Worm (Caenorhabditis elegans) whole organism, late embryonic: ENCODE data around the gene T13H5.8.
A peak's percentile ranks its signal among the peaks of the same experiment; 100 is the strongest.

Experiments used
- C08G9.2 ChIP-seq: sonication (generic microtip); optimal IDR thresholded peaks from 2 replicates; lab custom pipeline; 2016; ENCODE audit warnings: mild to moderate bottlenecking, missing genetic modification characterization, moderate library complexity, missing compliant biosample characterization
- K09A11.1 ChIP-seq: sonication (generic microtip); optimal IDR thresholded peaks from 2 replicates; lab custom pipeline; 2017; ENCODE audit warnings: antibody characterized with exemption, mild to moderate bottlenecking, missing genetic modification characterization, missing compliant biosample characterization; ENCODE audit not compliant: insufficient read depth
- Y22D7AL.16 ChIP-seq: sonication (generic microtip); optimal IDR thresholded peaks from 2 replicates; lab custom pipeline; 2016; ENCODE audit warnings: missing genetic modification characterization, missing compliant biosample characterization
- ahr-1 ChIP-seq: sonication (generic microtip); optimal IDR thresholded peaks from 2 replicates; lab custom pipeline; 2016; ENCODE audit warnings: missing genetic modification characterization, missing compliant biosample characterization
- ama-1 ChIP-seq: fragments of 150-350 bp; optimal IDR thresholded peaks from 2 replicates; lab custom pipeline; 2014
- ceh-14 ChIP-seq: sonication (generic microtip); optimal IDR thresholded peaks from 2 replicates; lab custom pipeline; 2016; ENCODE audit warnings: missing genotype, missing genetic modification characterization, missing compliant biosample characterization
- ceh-18 ChIP-seq: sonication (generic microtip); optimal IDR thresholded peaks from 2 replicates; lab custom pipeline; 2016; ENCODE audit warnings: missing genetic modification characterization, missing compliant biosample characterization
- ceh-19 ChIP-seq: fragments of 200-800 bp; sonication (Bioruptor generic); optimal IDR thresholded peaks from 2 replicates; lab custom pipeline; 2018; ENCODE audit warnings: mild to moderate bottlenecking, missing genetic modification characterization, missing compliant biosample characterization
- ceh-30 ChIP-seq: fragments of 150-350 bp; optimal IDR thresholded peaks from 2 replicates; lab custom pipeline; 2014; ENCODE audit warnings: missing biosample characterization, missing genetic modification characterization
- ceh-31 ChIP-seq: sonication (generic microtip); optimal IDR thresholded peaks from 2 replicates; lab custom pipeline; 2016; ENCODE audit warnings: missing genetic modification characterization, missing compliant biosample characterization
- ceh-45 ChIP-seq: fragments of 200-800 bp; sonication (Bioruptor generic); IDR thresholded peaks from 2 replicates; pipeline ENCODE4 v1.3.6; 2022; ENCODE audit warnings: missing genetic modification reagents, missing genetic modification characterization, missing compliant biosample characterization
- dmd-4 ChIP-seq: sonication (generic microtip); optimal IDR thresholded peaks from 2 replicates; lab custom pipeline; 2016; ENCODE audit warnings: borderline replicate concordance, missing genetic modification characterization, missing compliant biosample characterization
- dve-1 ChIP-seq: sonication (generic microtip); optimal IDR thresholded peaks from 2 replicates; lab custom pipeline; 2017; ENCODE audit warnings: antibody characterized with exemption, mild to moderate bottlenecking, missing genetic modification characterization, missing compliant biosample characterization
- elt-4 ChIP-seq: sonication (generic microtip); optimal IDR thresholded peaks from 2 replicates; lab custom pipeline; 2016; ENCODE audit warnings: missing genetic modification characterization, missing compliant biosample characterization
- fax-1 ChIP-seq: sonication (generic microtip); optimal IDR thresholded peaks from 2 replicates; lab custom pipeline; 2016; ENCODE audit warnings: missing genotype, missing genetic modification characterization, missing compliant biosample characterization
- gmeb-2 ChIP-seq: sonication (generic microtip); optimal IDR thresholded peaks from 2 replicates; lab custom pipeline; 2016; ENCODE audit warnings: missing genetic modification characterization, inconsistent platforms, missing compliant biosample characterization
- hlh-13 ChIP-seq: fragments of 200-800 bp; sonication (Bioruptor generic); optimal IDR thresholded peaks from 2 replicates; lab custom pipeline; 2018; ENCODE audit warnings: mild to moderate bottlenecking, missing genetic modification characterization, missing compliant biosample characterization
- hlh-15 ChIP-seq: sonication (generic microtip); optimal IDR thresholded peaks from 2 replicates; lab custom pipeline; 2016; ENCODE audit warnings: missing genetic modification characterization, missing compliant biosample characterization
- hlh-30 ChIP-seq: sonication (generic microtip); optimal IDR thresholded peaks from 2 replicates; lab custom pipeline; 2017; ENCODE audit warnings: antibody characterized with exemption, missing genetic modification characterization, missing compliant biosample characterization; ENCODE audit not compliant: insufficient read depth
- hlh-8 ChIP-seq: sonication (generic microtip); optimal IDR thresholded peaks from 2 replicates; lab custom pipeline; 2016; ENCODE audit warnings: missing genotype, missing genetic modification characterization, missing compliant biosample characterization
- lim-6 ChIP-seq: sonication (generic microtip); optimal IDR thresholded peaks from 2 replicates; lab custom pipeline; 2016; ENCODE audit warnings: missing genetic modification characterization, missing compliant biosample characterization
- mec-3 ChIP-seq: sonication (generic microtip); optimal IDR thresholded peaks from 2 replicates; lab custom pipeline; 2016; ENCODE audit warnings: borderline replicate concordance, missing genetic modification characterization, missing compliant biosample characterization
- odd-2 ChIP-seq: sonication (generic microtip); optimal IDR thresholded peaks from 2 replicates; lab custom pipeline; 2017; ENCODE audit warnings: antibody characterized with exemption, mild to moderate bottlenecking, missing genetic modification characterization, missing compliant biosample characterization
- pag-3 ChIP-seq: sonication (generic microtip); optimal IDR thresholded peaks from 2 replicates; lab custom pipeline; 2016; ENCODE audit warnings: missing compliant biosample characterization, missing genetic modification characterization, borderline replicate concordance
- pat-9 ChIP-seq: fragments of 200-800 bp; sonication (Bioruptor generic); optimal IDR thresholded peaks from 2 replicates; lab custom pipeline; 2018; ENCODE audit warnings: mild to moderate bottlenecking, missing genetic modification characterization, moderate library complexity, missing compliant biosample characterization
- pax-1 ChIP-seq: fragments of 150-350 bp; optimal IDR thresholded peaks from 2 replicates; lab custom pipeline; 2014; ENCODE audit warnings: missing biosample characterization, missing genetic modification characterization
- pha-4 ChIP-seq: fragments of 150-350 bp; optimal IDR thresholded peaks from 2 replicates; lab custom pipeline; 2018; ENCODE audit warnings: missing biosample characterization, missing genetic modification reagents, missing genetic modification characterization
- pqm-1 ChIP-seq: sonication (generic microtip); optimal IDR thresholded peaks from 2 replicates; lab custom pipeline; 2016; ENCODE audit warnings: missing genetic modification characterization, missing compliant biosample characterization
- ref-2 ChIP-seq: sonication (generic microtip); optimal IDR thresholded peaks from 2 replicates; lab custom pipeline; 2016; ENCODE audit warnings: missing genetic modification characterization, missing compliant biosample characterization
- rnt-1 ChIP-seq: sonication (generic microtip); optimal IDR thresholded peaks from 2 replicates; lab custom pipeline; 2016; ENCODE audit warnings: missing genetic modification characterization, missing compliant biosample characterization
- sdc-2 ChIP-seq: sonication (generic microtip); optimal IDR thresholded peaks from 2 replicates; lab custom pipeline; 2016; ENCODE audit warnings: missing genotype, missing genetic modification characterization, missing compliant biosample characterization
- sox-2 ChIP-seq: fragments of 200-800 bp; sonication (Bioruptor generic); IDR thresholded peaks from 2 replicates; pipeline ENCODE4 v1.3.6; 2022; ENCODE audit warnings: missing genetic modification reagents, missing genetic modification characterization, missing compliant biosample characterization
- syd-9 ChIP-seq: sonication (generic microtip); optimal IDR thresholded peaks from 2 replicates; lab custom pipeline; 2016; ENCODE audit warnings: mild to moderate bottlenecking, missing genetic modification characterization, moderate library complexity, missing compliant biosample characterization
- tbx-2 ChIP-seq: sonication (generic microtip); optimal IDR thresholded peaks from 2 replicates; lab custom pipeline; 2016; ENCODE audit warnings: missing genetic modification characterization, missing compliant biosample characterization
- tbx-7 ChIP-seq: sonication (generic microtip); optimal IDR thresholded peaks from 2 replicates; lab custom pipeline; 2016; ENCODE audit warnings: missing genotype, missing genetic modification characterization, missing compliant biosample characterization
- unc-3 ChIP-seq, 2 experiments: fragments of 200-800 bp in 1 of 2; sonication (Bioruptor generic) in 1 of 2; sonication (generic microtip) in 1 of 2; conservative IDR thresholded peaks in 1 of 2; optimal IDR thresholded peaks in 1 of 2; 2 replicates each; pipeline versions ENCODE4 v1.3.6 to Lab custom; 2016 to 2022; ENCODE audit warnings: missing compliant biosample characterization in 2 of 2, missing genetic modification characterization in 2 of 2, missing genetic modification reagents in 1 of 2
- unc-42 ChIP-seq: sonication (generic microtip); optimal IDR thresholded peaks from 2 replicates; lab custom pipeline; 2016; ENCODE audit warnings: missing genotype, missing genetic modification characterization, missing compliant biosample characterization
- unc-55 ChIP-seq: sonication (generic microtip); optimal IDR thresholded peaks from 2 replicates; lab custom pipeline; 2017; ENCODE audit warnings: missing biosample characterization, missing genetic modification reagents, missing genetic modification characterization
- unc-86 ChIP-seq: sonication (generic microtip); optimal IDR thresholded peaks from 2 replicates; lab custom pipeline; 2016; ENCODE audit warnings: missing genetic modification characterization, missing compliant biosample characterization

Gene T13H5.8

DNA sequence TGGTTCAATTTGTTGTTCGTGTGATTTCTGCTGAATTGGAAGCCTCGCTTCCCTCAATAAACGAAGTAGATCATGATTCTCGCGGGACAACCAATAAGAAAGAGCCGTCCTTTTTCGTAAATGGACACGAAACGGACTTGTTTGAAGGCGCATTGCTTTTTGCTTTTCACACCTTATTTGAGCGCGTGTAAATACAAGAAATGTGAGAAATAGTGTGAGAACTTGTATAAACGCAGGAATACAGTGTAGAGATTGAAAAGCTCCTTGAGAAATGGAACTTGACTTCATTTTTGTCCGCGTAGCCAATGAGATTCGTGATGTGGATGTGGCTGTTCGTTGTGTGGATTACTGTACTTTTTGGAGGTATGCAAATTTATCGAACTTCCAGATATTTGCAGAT, 2.3 kb downstream of the T13H5.8 start, which contains the start of gene cht-2:
cht-2 (plus strand) TSS at position 301 of the 400 bp plus-strand sequence.
- TF ChIP-seq ceh-14 (tag; lab: Kevin White, UChicago): no peak
- TF ChIP-seq Y22D7AL.16 (tag; lab: Kevin White, UChicago): no peak
- TF ChIP-seq unc-3 (GFP tag; conservative IDR thresholded peaks at IDR 0.05; lab: Robert Waterston, UW): no peak
- no peak for TF ChIP-seq unc-3 (tag; optimal IDR thresholded peaks at IDR 0.05; lab: Kevin White, UChicago)
- TF ChIP-seq pha-4 (tag; lab: Kevin White, UChicago): no peak
- TF ChIP-seq unc-42 (tag; lab: Kevin White, UChicago): no peak
- TF ChIP-seq ceh-19 (GFP tag; lab: Kevin White, UChicago): no peak
- no peak for TF ChIP-seq hlh-13
- TF ChIP-seq unc-86 (tag; lab: Kevin White, UChicago): no peak
- no peak for TF ChIP-seq hlh-8 (tag; lab: Kevin White, UChicago)
- no peak for TF ChIP-seq elt-4
- TF ChIP-seq fax-1: no peak
- TF ChIP-seq tbx-2 (tag; lab: Kevin White, UChicago): no peak
- no peak for TF ChIP-seq sox-2 (GFP tag; lab: Robert Waterston, UW)
- no peak for TF ChIP-seq unc-55
- no peak for TF ChIP-seq C08G9.2 (tag; lab: Kevin White, UChicago)
- TF ChIP-seq lim-6 (tag; lab: Kevin White, UChicago): no peak

DNA sequence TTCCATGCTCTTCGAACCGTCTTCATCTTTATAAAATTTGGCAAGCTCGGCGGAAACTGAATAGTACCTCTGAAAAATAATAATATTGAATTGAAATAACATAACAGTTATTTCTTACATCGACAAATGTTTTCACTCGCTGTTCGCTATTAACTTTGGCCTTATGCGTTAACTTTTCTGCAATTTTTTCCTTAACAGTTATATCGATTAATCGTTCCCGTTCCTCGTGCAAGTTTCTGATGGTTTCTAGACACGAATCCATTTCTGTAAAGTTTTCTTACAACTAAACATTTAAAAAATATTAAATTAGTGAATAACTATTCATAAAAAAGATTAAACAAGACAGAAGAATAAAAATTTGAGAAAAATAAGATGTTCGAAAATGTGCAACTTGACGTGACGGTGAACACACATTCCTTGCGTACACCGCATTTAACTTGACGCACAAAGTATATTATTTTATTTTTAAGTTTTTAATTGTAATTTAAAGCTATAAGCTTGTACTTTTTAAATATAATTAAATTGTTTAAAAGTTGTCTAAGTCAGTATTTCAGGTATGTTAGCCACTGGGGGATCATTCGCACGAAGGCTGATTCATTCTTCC, 6.9 kb downstream of the T13H5.8 start, which contains the start of the genes prp-9 and mrps-18B:
prp-9 (minus strand) TSS at position 264 of the 604 bp plus-strand sequence.
mrps-18B (plus strand) TSS at position 549 of the 604 bp plus-strand sequence.
- TF ChIP-seq hlh-15 (tag; lab: Kevin White, UChicago) (no peak), pag-3 (tag; lab: Kevin White, UChicago) (no peak), gmeb-2 (no peak), K09A11.1 (tag; lab: Kevin White, UChicago) (no peak), hlh-30 (tag; lab: Kevin White, UChicago) (no peak), mec-3 (tag; lab: Kevin White, UChicago) (no peak), ceh-45 (GFP tag; lab: Robert Waterston, UW) (no peak), fax-1 (no peak), pqm-1 (tag; lab: Kevin White, UChicago) (no peak), unc-55 (no peak), Y22D7AL.16 (tag; lab: Kevin White, UChicago) (no peak), ceh-30 (tag; lab: Kevin White, UChicago) (no peak), odd-2 (tag; lab: Kevin White, UChicago) (no peak), pat-9 (tag; lab: Kevin White, UChicago) (no peak), dve-1 (tag; lab: Kevin White, UChicago) (no peak)

DNA sequence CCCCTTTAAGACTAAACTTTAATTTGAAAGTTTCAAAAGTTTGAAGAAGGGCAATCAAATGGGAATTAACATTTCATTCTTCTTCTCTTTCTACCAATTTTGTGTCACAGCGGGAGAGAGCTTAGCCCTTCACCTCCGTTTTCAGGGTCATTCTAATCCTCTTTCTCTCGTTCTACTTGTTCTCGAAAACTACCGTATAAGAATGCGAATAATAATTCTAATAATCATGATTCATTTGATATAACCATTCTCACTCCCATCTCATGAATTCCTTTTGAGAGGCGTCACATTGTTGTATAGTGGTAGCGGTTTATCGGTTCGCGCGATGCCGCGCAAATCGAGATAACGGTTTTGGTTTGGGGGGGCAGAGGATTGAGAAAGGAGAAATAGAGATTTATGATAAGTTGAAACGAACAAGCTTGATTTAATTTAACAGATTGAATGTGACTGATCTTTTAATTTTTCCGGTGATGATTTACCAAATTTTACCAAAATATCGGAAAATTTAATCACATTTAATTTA, 10.9 kb downstream of the T13H5.8 start:
- peak; percentile 2 for TF ChIP-seq rnt-1 (tag; lab: Kevin White, UChicago)
- no peak for TF ChIP-seq tbx-7 (tag; lab: Kevin White, UChicago)
- TF ChIP-seq tbx-2 (tag; lab: Kevin White, UChicago): no peak
- peak; percentile 13 for TF ChIP-seq ref-2 (tag; lab: Kevin White, UChicago)
- no peak for TF ChIP-seq elt-4

DNA sequence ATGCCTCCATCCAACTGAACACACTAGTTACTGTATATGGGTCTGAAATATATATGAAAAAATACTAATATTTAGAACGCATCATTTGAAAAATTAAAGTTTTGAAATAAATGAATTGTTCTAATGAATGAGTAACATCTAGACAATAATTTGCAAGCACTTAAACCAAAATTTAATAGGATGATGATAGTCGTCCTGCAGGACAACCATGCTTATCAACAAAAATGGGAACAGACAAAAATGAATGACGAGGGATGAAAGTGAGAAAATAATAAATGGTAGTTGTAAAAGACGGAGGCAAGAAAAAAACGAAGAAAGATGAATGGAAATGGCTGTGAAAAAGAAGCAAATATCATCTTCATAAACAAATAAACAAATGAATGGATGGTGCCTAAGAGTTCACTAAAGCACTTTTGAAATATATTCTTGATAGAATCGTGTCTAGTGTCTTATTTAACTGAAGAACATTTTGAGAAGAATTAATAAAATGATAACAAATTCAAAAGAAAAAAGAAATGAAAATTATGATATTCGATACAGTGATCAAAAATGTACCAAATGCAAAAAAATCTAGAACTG, 13.0 kb downstream of the T13H5.8 start, which contains the start of gene gldi-7:
gldi-7 (minus strand) TSS at position 42 of the 579 bp plus-strand sequence.
- TF ChIP-seq lim-6 (tag; lab: Kevin White, UChicago) (no peak), dmd-4 (tag; lab: Kevin White, UChicago) (no peak), unc-86 (tag; lab: Kevin White, UChicago) (no peak), syd-9 (tag; lab: Kevin White, UChicago) (no peak), ahr-1 (tag; lab: Kevin White, UChicago) (no peak), ama-1 (lab: Kevin White, UChicago) (no peak), pha-4 (tag; lab: Kevin White, UChicago) (no peak), ceh-18 (tag; lab: Kevin White, UChicago) (no peak), pax-1 (tag; lab: Kevin White, UChicago) (no peak), ceh-31 (tag; lab: Kevin White, UChicago) (no peak), sdc-2 (tag; lab: Kevin White, UChicago) (no peak)
